Fruit fly (Drosophila melanogaster) whole organism, embryonic: ENCODE data around the gene UQCR-C2.
A peak's percentile ranks its signal among the peaks of the same experiment; 100 is the strongest.

Source experiments
- B-H2 ChIP-seq: fragments of 200-800 bp; sonication (Bioruptor generic); optimal IDR thresholded peaks from 2 replicates; lab custom pipeline; 2018; ENCODE audit warnings: missing biosample characterization, mild to moderate bottlenecking, missing genetic modification characterization
- BEAF-32 ChIP-seq: fragments of 200-800 bp; sonication (Bioruptor generic); optimal IDR thresholded peaks from 3 replicates; lab custom pipeline; 2017; ENCODE audit warnings: missing biosample characterization, missing genetic modification characterization, mild to moderate bottlenecking, moderate library complexity, missing genetic modification reagents
- CG10147 ChIP-seq: fragments of 200-800 bp; sonication (Bioruptor generic); optimal IDR thresholded peaks from 2 replicates; lab custom pipeline; 2019; ENCODE audit warnings: missing biosample characterization, mild to moderate bottlenecking, missing genetic modification characterization, moderate library complexity
- CG10209 ChIP-seq: fragments of 200-800 bp; sonication (Bioruptor generic); optimal IDR thresholded peaks from 3 replicates; lab custom pipeline; 2017; ENCODE audit warnings: missing biosample characterization, mild to moderate bottlenecking, missing genetic modification characterization, missing genetic modification reagents
- CG10543 ChIP-seq: fragments of 200-800 bp; sonication (Bioruptor generic); optimal IDR thresholded peaks from 3 replicates; lab custom pipeline; 2017; ENCODE audit warnings: missing biosample characterization, mild to moderate bottlenecking, missing genetic modification characterization, moderate library complexity
- CG13287 ChIP-seq: fragments of 200-800 bp; sonication (Bioruptor generic); IDR thresholded peaks from 2 replicates; pipeline ENCODE4 v1.3.6; 2022; ENCODE audit warnings: missing biosample characterization, missing genetic modification characterization; ENCODE audit not compliant: partially characterized antibody
- CG13424 ChIP-seq: fragments of 200-800 bp; sonication (Bioruptor generic); optimal IDR thresholded peaks from 2 replicates; lab custom pipeline; 2019; ENCODE audit warnings: missing biosample characterization, mild to moderate bottlenecking, missing genetic modification characterization, moderate library complexity
- CG1647 ChIP-seq: fragments of 200-800 bp; sonication (Bioruptor generic); optimal IDR thresholded peaks from 3 replicates; lab custom pipeline; 2016; ENCODE audit warnings: missing biosample characterization, missing genetic modification characterization
- CG18262 ChIP-seq: fragments of 200-800 bp; optimal IDR thresholded peaks from 3 replicates; lab custom pipeline; 2019; ENCODE audit warnings: missing biosample characterization, mild to moderate bottlenecking, missing genetic modification characterization, moderate library complexity
- CG18764 ChIP-seq: fragments of 200-800 bp; sonication (Bioruptor generic); optimal IDR thresholded peaks from 3 replicates; lab custom pipeline; 2016; ENCODE audit warnings: missing biosample characterization, missing genetic modification characterization
- CG2116 ChIP-seq: fragments of 200-800 bp; sonication (Bioruptor generic); optimal IDR thresholded peaks from 3 replicates; lab custom pipeline; 2018; ENCODE audit warnings: missing biosample characterization, mild to moderate bottlenecking, missing genetic modification characterization
- CG30403 ChIP-seq: fragments of 200-800 bp; sonication (Bioruptor generic); optimal IDR thresholded peaks from 3 replicates; lab custom pipeline; 2016; ENCODE audit warnings: missing biosample characterization, missing genetic modification characterization
- CG31441 ChIP-seq: fragments of 200-800 bp; sonication (Bioruptor generic); IDR thresholded peaks from 2 replicates; pipeline ENCODE4 v1.3.6; 2022; ENCODE audit warnings: missing biosample characterization, missing genetic modification characterization
- CG32532 ChIP-seq: fragments of 200-800 bp; sonication (Bioruptor generic); IDR thresholded peaks from 2 replicates; pipeline ENCODE4 v1.3.6; 2022; ENCODE audit warnings: missing biosample characterization, missing genetic modification characterization
- CG6689 ChIP-seq: fragments of 200-800 bp; sonication (Bioruptor generic); IDR thresholded peaks from 2 replicates; pipeline ENCODE4 v1.3.6; 2022; ENCODE audit warnings: missing biosample characterization, missing genetic modification characterization
- CG6791 ChIP-seq: fragments of 200-800 bp; sonication (Bioruptor generic); IDR thresholded peaks from 3 replicates; pipeline ENCODE4 v1.3.6; 2022; ENCODE audit warnings: missing biosample characterization, missing genetic modification characterization; ENCODE audit not compliant: partially characterized antibody
- CG7963 ChIP-seq: fragments of 200-800 bp; sonication (Bioruptor generic); IDR thresholded peaks from 3 replicates; pipeline ENCODE4 v1.3.6; 2022; ENCODE audit warnings: missing biosample characterization, missing genetic modification characterization; ENCODE audit not compliant: partially characterized antibody
- CG8089 ChIP-seq: fragments of 200-800 bp; sonication (Bioruptor generic); optimal IDR thresholded peaks from 3 replicates; lab custom pipeline; 2016; ENCODE audit warnings: missing biosample characterization, missing genetic modification characterization
- CG8290 ChIP-seq, 3 experiments: fragments of 200-800 bp; sonication (Bioruptor generic); optimal IDR thresholded peaks; 2 replicates each; lab custom pipeline; 2016 to 2019; ENCODE audit warnings: missing biosample characterization in 3 of 3, missing genetic modification characterization in 3 of 3, mild to moderate bottlenecking in 2 of 3, moderate library complexity in 1 of 3
- CG9932 ChIP-seq: fragments of 200-800 bp; sonication (Bioruptor generic); IDR thresholded peaks from 2 replicates; pipeline ENCODE4 v1.3.6; 2022; ENCODE audit warnings: missing biosample characterization, missing genetic modification characterization
- CHES-1-like ChIP-seq: fragments of 200-800 bp; sonication (Bioruptor generic); optimal IDR thresholded peaks from 2 replicates; lab custom pipeline; 2016; ENCODE audit warnings: missing biosample characterization, missing genetic modification characterization
- D19A ChIP-seq: fragments of 200-800 bp; optimal IDR thresholded peaks from 3 replicates; lab custom pipeline; 2019; ENCODE audit warnings: missing biosample characterization, mild to moderate bottlenecking, missing genetic modification characterization, moderate library complexity
- Dref ChIP-seq: fragments of 200-800 bp; sonication (Bioruptor generic); IDR thresholded peaks from 2 replicates; pipeline ENCODE4 v1.3.6; 2022; ENCODE audit warnings: missing biosample characterization, missing genetic modification characterization
- E2f2 ChIP-seq: fragments of 200-800 bp; sonication (Bioruptor generic); IDR thresholded peaks from 2 replicates; pipeline ENCODE4 v1.3.6; 2022; ENCODE audit warnings: missing biosample characterization, missing genetic modification characterization
- HLH3B ChIP-seq: fragments of 200-800 bp; sonication (Bioruptor generic); IDR thresholded peaks from 2 replicates; pipeline ENCODE4 v1.3.6; 2022; ENCODE audit warnings: missing biosample characterization, missing genetic modification characterization
- MESR4 ChIP-seq: fragments of 200-800 bp; sonication (Bioruptor generic); optimal IDR thresholded peaks from 2 replicates; lab custom pipeline; 2018; ENCODE audit warnings: missing biosample characterization, mild to moderate bottlenecking, missing genetic modification characterization, moderate library complexity
- Oaz ChIP-seq: fragments of 200-800 bp; sonication (Bioruptor generic); IDR thresholded peaks from 2 replicates; pipeline ENCODE4 v1.3.6; 2022; ENCODE audit warnings: missing biosample characterization, missing genetic modification characterization
- Pdp1 ChIP-seq, 2 experiments: fragments of 200-800 bp; sonication (Bioruptor generic); optimal IDR thresholded peaks; 3 replicates each; lab custom pipeline; 2016; ENCODE audit warnings: missing biosample characterization in 2 of 2, missing genetic modification characterization in 2 of 2, mild to moderate bottlenecking in 1 of 2, moderate library complexity in 1 of 2
- Scr ChIP-seq: fragments of 200-800 bp; sonication (Bioruptor generic); IDR thresholded peaks from 2 replicates; pipeline ENCODE4 v1.3.6; 2022; ENCODE audit warnings: missing biosample characterization, missing genetic modification characterization; ENCODE audit not compliant: partially characterized antibody
- aop ChIP-seq: fragments of 200-800 bp; sonication (Bioruptor generic); IDR thresholded peaks from 2 replicates; pipeline ENCODE4 v1.3.6; 2022; ENCODE audit warnings: missing biosample characterization, missing genetic modification characterization
- bsh ChIP-seq, 2 experiments: fragments of 200-800 bp; sonication (Bioruptor generic); optimal IDR thresholded peaks; 2 replicates each; lab custom pipeline; 2017 to 2018; ENCODE audit warnings: mild to moderate bottlenecking in 2 of 2, missing biosample characterization in 2 of 2, missing genetic modification characterization in 2 of 2, moderate library complexity in 1 of 2
- dm ChIP-seq: fragments of 200-800 bp; sonication (Bioruptor generic); optimal IDR thresholded peaks from 3 replicates; lab custom pipeline; 2016; ENCODE audit warnings: missing biosample characterization, missing genetic modification characterization
- dmrt99B ChIP-seq: fragments of 200-800 bp; sonication (Bioruptor generic); optimal IDR thresholded peaks from 2 replicates; lab custom pipeline; 2018; ENCODE audit warnings: missing biosample characterization, mild to moderate bottlenecking, missing genetic modification characterization, moderate library complexity
- gt ChIP-seq: fragments of 200-800 bp; sonication (Bioruptor generic); IDR thresholded peaks from 2 replicates; pipeline ENCODE4 v1.3.6; 2022; ENCODE audit warnings: missing biosample characterization, missing genetic modification characterization
- hb ChIP-seq: fragments of 200-800 bp; sonication (Bioruptor generic); IDR thresholded peaks from 3 replicates; pipeline ENCODE4 v1.3.6; 2022; ENCODE audit warnings: missing biosample characterization, missing genetic modification characterization; ENCODE audit not compliant: partially characterized antibody
- her ChIP-seq: fragments of 200-800 bp; sonication (Bioruptor generic); optimal IDR thresholded peaks from 2 replicates; lab custom pipeline; 2016; ENCODE audit warnings: missing biosample characterization, missing genetic modification characterization
- ind ChIP-seq: fragments of 200-800 bp; sonication (Bioruptor generic); optimal IDR thresholded peaks from 3 replicates; lab custom pipeline; 2016; ENCODE audit warnings: missing biosample characterization, missing genetic modification characterization
- knrl ChIP-seq: fragments of 200-800 bp; sonication (Bioruptor generic); IDR thresholded peaks from 3 replicates; pipeline ENCODE4 v1.3.6; 2022; ENCODE audit warnings: missing biosample characterization, missing genetic modification characterization; ENCODE audit not compliant: partially characterized antibody
- nerfin-2 ChIP-seq: fragments of 200-800 bp; sonication (Bioruptor generic); IDR thresholded peaks from 2 replicates; pipeline ENCODE4 v1.3.6; 2022; ENCODE audit warnings: missing biosample characterization, missing genetic modification characterization; ENCODE audit not compliant: partially characterized antibody
- psq ChIP-seq: fragments of 200-800 bp; sonication (Bioruptor generic); optimal IDR thresholded peaks from 2 replicates; lab custom pipeline; 2017; ENCODE audit warnings: missing biosample characterization, missing genetic modification characterization
- pum ChIP-seq: fragments of 200-800 bp; sonication (Bioruptor generic); optimal IDR thresholded peaks from 2 replicates; lab custom pipeline; 2016; ENCODE audit warnings: missing biosample characterization, missing genetic modification characterization
- row ChIP-seq: fragments of 200-800 bp; sonication (Bioruptor generic); IDR thresholded peaks from 3 replicates; pipeline ENCODE4 v1.3.6; 2022; ENCODE audit warnings: missing biosample characterization, missing genetic modification characterization
- sd ChIP-seq: fragments of 200-800 bp; sonication (Bioruptor generic); optimal IDR thresholded peaks from 3 replicates; lab custom pipeline; 2018; ENCODE audit warnings: missing biosample characterization, mild to moderate bottlenecking, missing genetic modification characterization, moderate library complexity
- slbo ChIP-seq: fragments of 200-800 bp; sonication (Bioruptor generic); IDR thresholded peaks from 2 replicates; pipeline ENCODE4 v1.3.6; 2022; ENCODE audit warnings: missing biosample characterization, missing genetic modification characterization
- slp2 ChIP-seq: fragments of 200-800 bp; sonication (Bioruptor generic); optimal IDR thresholded peaks from 2 replicates; lab custom pipeline; 2016; ENCODE audit warnings: missing biosample characterization, missing genetic modification characterization
- tna ChIP-seq: fragments of 200-800 bp; sonication (Bioruptor generic); IDR thresholded peaks from 2 replicates; pipeline ENCODE4 v1.3.6; 2022; ENCODE audit warnings: missing biosample characterization, missing genetic modification characterization; ENCODE audit not compliant: partially characterized antibody
- trh ChIP-seq: fragments of 200-800 bp; sonication (Bioruptor generic); optimal IDR thresholded peaks from 2 replicates; lab custom pipeline; 2016; ENCODE audit warnings: missing biosample characterization, missing genetic modification characterization
- zfh2 ChIP-seq: fragments of 200-800 bp; sonication (Bioruptor generic); optimal IDR thresholded peaks from 2 replicates; lab custom pipeline; 2016; ENCODE audit warnings: missing biosample characterization, missing genetic modification characterization

UQCR-C2 gene

DNA sequence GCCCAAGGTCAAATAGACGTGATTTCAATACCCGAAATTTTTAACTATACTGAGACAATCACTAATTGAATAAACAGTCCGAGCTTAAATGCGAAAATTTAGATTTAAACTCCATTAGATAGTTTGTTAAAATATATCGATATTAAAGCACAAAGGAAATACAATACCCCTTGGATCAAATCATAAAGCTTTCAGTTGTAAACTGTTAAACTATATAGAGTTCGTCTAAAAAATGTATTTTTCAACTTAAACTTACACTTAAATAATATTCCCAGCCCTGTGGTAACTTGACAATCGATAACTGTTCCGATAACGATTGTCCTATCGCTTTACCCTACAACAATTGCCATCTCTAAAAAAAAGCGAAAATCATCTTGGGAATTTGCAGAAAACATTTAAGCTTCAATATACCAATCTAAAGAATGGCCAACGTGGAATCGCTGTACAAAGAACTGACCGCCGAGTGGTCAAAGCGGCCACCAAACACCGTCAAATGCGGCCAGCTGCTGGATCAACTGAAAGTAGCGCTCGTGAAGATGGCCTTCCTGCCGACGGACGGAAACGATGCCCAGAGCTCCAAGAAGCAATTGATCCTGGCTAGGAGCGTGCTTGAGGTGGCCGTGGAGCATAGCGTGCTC is 1.1 kb upstream of the UQCR-C2 start, which contains the start of gene Rpn12 (continued):
- TF ChIP-seq knrl (GFP tag; lab: Robert Waterston, UW) (peak; percentile 75; the same call in 2 of the 3 replicates), psq (GFP tag; lab: Kevin White, UChicago) (no peak), BEAF-32 (GFP tag; lab: Kevin White, UChicago) (peak; percentile 79), CG6689 (0 out of 2 replicates have a peak, but pooled peaks have one; percentile 16), CG18764 (GFP tag; lab: Kevin White, UChicago) (no peak), CG30403 (GFP tag; lab: Kevin White, UChicago) (peak; percentile 43), E2f2 (GFP tag; lab: Robert Waterston, UW) (peak; percentile 40; the same call in 1 of the 2 replicates), dmrt99B (tag; lab: Kevin White, UChicago) (no peak), B-H2 (GFP tag; lab: Kevin White, UChicago) (peak; percentile 34), aop (GFP tag; lab: Robert Waterston, UW) (no peak), CG8290 (GFP tag; optimal IDR thresholded peaks at IDR 0.05; lab: Kevin White, UChicago) (peak; percentile 28), CG8290 (tag; optimal IDR thresholded peaks at IDR 0.05; lab: Kevin White, UChicago) (peak in 1 of 2 experiments; percentile 52), CG1647 (GFP tag; lab: Kevin White, UChicago) (no peak), gt (GFP tag; lab: Robert Waterston, UW) (no peak), HLH3B (no peak), zfh2 (GFP tag; lab: Kevin White, UChicago) (peak; percentile 29), CG8089 (no peak), ind (peak; percentile 37), slp2 (GFP tag; lab: Kevin White, UChicago) (peak; percentile 37), trh (GFP tag; lab: Kevin White, UChicago) (no peak), CG18262 (tag; lab: Kevin White, UChicago) (peak; percentile 43), tna (peak; percentile 80), her (peak; percentile 35), CG6791 (GFP tag; lab: Robert Waterston, UW) (peak; percentile 85), nerfin-2 (GFP tag; lab: Robert Waterston, UW) (peak; percentile 78), Pdp1 (GFP tag; optimal IDR thresholded peaks at IDR 0.05; lab: Kevin White, UChicago) (peak; percentile 9 to 26), CG31441 (GFP tag; lab: Robert Waterston, UW) (0 out of 2 replicates have a peak, but pooled peaks have one; percentile 29), Oaz (GFP tag; lab: Robert Waterston, UW) (no peak), dm (GFP tag; lab: Kevin White, UChicago) (peak; percentile 31), CG10209 (GFP tag; lab: Kevin White, UChicago) (no peak), CG13424 (peak; percentile 61), CG32532 (GFP tag; lab: Robert Waterston, UW) (peak; percentile 26; the same call in 1 of the 2 replicates), CG2116 (GFP tag; lab: Kevin White, UChicago) (peak; percentile 75), CG7963 (peak; percentile 74; the same call in 2 of the 3 replicates), Scr (GFP tag; lab: Robert Waterston, UW) (peak; percentile 85), pum (peak; percentile 10), slbo (GFP tag; lab: Robert Waterston, UW) (peak; percentile 27; the same call in 1 of the 2 replicates), row (GFP tag; lab: Robert Waterston, UW) (peak; percentile 68), MESR4 (GFP tag; lab: Kevin White, UChicago) (peak; percentile 80), D19A (tag; lab: Kevin White, UChicago) (peak; percentile 15), bsh (GFP tag; optimal IDR thresholded peaks at IDR 0.05; lab: Kevin White, UChicago) (peak in 1 of 2 experiments; percentile 1), CG9932 (GFP tag; lab: Robert Waterston, UW) (peak; percentile 53; the same call in 1 of the 2 replicates), CG13287 (GFP tag; lab: Robert Waterston, UW) (peak; percentile 85), sd (peak; percentile 7), Dref (GFP tag; lab: Robert Waterston, UW) (peak; percentile 88), CHES-1-like (GFP tag; lab: Kevin White, UChicago) (peak; percentile 36), CG10147 (GFP tag; lab: Kevin White, UChicago) (peak; percentile 59), CG10543 (GFP tag; lab: Kevin White, UChicago) (peak; percentile 54), hb (GFP tag; lab: Robert Waterston, UW) (peak; percentile 81)
